Fruit fly (Drosophila melanogaster) whole organism, embryonic: ENCODE data around the gene Drsl2.

Experiments
- ATbp ChIP-seq: fragments of 200-800 bp; sonication (Bioruptor generic); optimal IDR thresholded peaks from 2 replicates; lab custom pipeline; 2017; ENCODE audit warnings: missing biosample characterization, mild to moderate bottlenecking, missing genetic modification characterization, missing genetic modification reagents
- Asciz ChIP-seq: fragments of 200-800 bp; sonication (Bioruptor generic); optimal IDR thresholded peaks from 2 replicates; lab custom pipeline; 2017; ENCODE audit warnings: missing biosample characterization, mild to moderate bottlenecking, missing genetic modification characterization, missing genetic modification reagents
- Atf3 ChIP-seq: fragments of 200-800 bp; sonication (Bioruptor generic); optimal IDR thresholded peaks from 3 replicates; lab custom pipeline; 2016; ENCODE audit warnings: missing biosample characterization, missing genetic modification characterization
- BEAF-32 ChIP-seq: fragments of 200-800 bp; sonication (Bioruptor generic); optimal IDR thresholded peaks from 3 replicates; lab custom pipeline; 2017; ENCODE audit warnings: missing biosample characterization, missing genetic modification characterization, mild to moderate bottlenecking, moderate library complexity, missing genetic modification reagents
- CG10979 ChIP-seq: fragments of 200-800 bp; sonication (Bioruptor generic); optimal IDR thresholded peaks from 2 replicates; lab custom pipeline; 2018; ENCODE audit warnings: missing biosample characterization, mild to moderate bottlenecking, missing genetic modification characterization, moderate library complexity
- CG11093 ChIP-seq: fragments of 200-800 bp; sonication (Bioruptor generic); IDR thresholded peaks from 3 replicates; pipeline ENCODE4 v1.3.6; 2022; ENCODE audit warnings: missing biosample characterization, missing genetic modification characterization
- CG12155 ChIP-seq: fragments of 200-800 bp; sonication (Bioruptor generic); optimal IDR thresholded peaks from 3 replicates; lab custom pipeline; 2016; ENCODE audit warnings: missing biosample characterization, missing genetic modification characterization
- CG13123 ChIP-seq: fragments of 200-800 bp; sonication (Bioruptor generic); optimal IDR thresholded peaks from 2 replicates; lab custom pipeline; 2016; ENCODE audit warnings: missing biosample characterization, missing genetic modification characterization
- CG15269 ChIP-seq: fragments of 200-800 bp; sonication (Bioruptor generic); optimal IDR thresholded peaks from 2 replicates; lab custom pipeline; 2018; ENCODE audit warnings: missing biosample characterization, mild to moderate bottlenecking, missing genetic modification characterization, moderate library complexity
- CG17328 ChIP-seq: fragments of 200-800 bp; sonication (Bioruptor generic); IDR thresholded peaks from 2 replicates; pipeline ENCODE4 v1.3.6; 2022; ENCODE audit warnings: missing biosample characterization, missing genetic modification characterization
- CG17612 ChIP-seq: fragments of 200-800 bp; sonication (Bioruptor generic); IDR thresholded peaks from 2 replicates; pipeline ENCODE4 v1.3.6; 2022; ENCODE audit warnings: missing biosample characterization, missing genetic modification characterization
- CG1792 ChIP-seq: fragments of 200-800 bp; sonication (Bioruptor generic); optimal IDR thresholded peaks from 2 replicates; lab custom pipeline; 2016; ENCODE audit warnings: missing biosample characterization, missing genetic modification characterization
- CG3847 ChIP-seq: fragments of 200-800 bp; sonication (Bioruptor generic); IDR thresholded peaks from 2 replicates; pipeline ENCODE4 v1.3.6; 2022; ENCODE audit warnings: missing biosample characterization, missing genetic modification characterization
- CG6654 ChIP-seq: fragments of 200-800 bp; sonication (Bioruptor generic); optimal IDR thresholded peaks from 2 replicates; lab custom pipeline; 2017; ENCODE audit warnings: missing biosample characterization, mild to moderate bottlenecking, missing genetic modification characterization
- CG6765 ChIP-seq: fragments of 200-800 bp; sonication (Bioruptor generic); optimal IDR thresholded peaks from 3 replicates; lab custom pipeline; 2017; ENCODE audit warnings: missing biosample characterization, mild to moderate bottlenecking, missing genetic modification characterization
- CG7556 ChIP-seq: fragments of 200-800 bp; sonication (Bioruptor generic); optimal IDR thresholded peaks from 2 replicates; lab custom pipeline; 2017; ENCODE audit warnings: missing biosample characterization, mild to moderate bottlenecking, missing genetic modification characterization
- CG7839 ChIP-seq: fragments of 200-800 bp; sonication (Bioruptor generic); optimal IDR thresholded peaks from 3 replicates; lab custom pipeline; 2018; ENCODE audit warnings: missing biosample characterization, mild to moderate bottlenecking, missing genetic modification characterization, moderate library complexity
- Doc3 ChIP-seq: fragments of 200-800 bp; sonication (Bioruptor generic); IDR thresholded peaks from 3 replicates; pipeline ENCODE4 v1.3.6; 2022; ENCODE audit warnings: missing biosample characterization, missing genetic modification characterization; ENCODE audit not compliant: partially characterized antibody
- Ets97D ChIP-seq: fragments of 200-800 bp; sonication (Bioruptor generic); optimal IDR thresholded peaks from 3 replicates; lab custom pipeline; 2016; ENCODE audit warnings: missing biosample characterization, missing genetic modification characterization
- Fer1 ChIP-seq: fragments of 200-800 bp; sonication (Bioruptor generic); optimal IDR thresholded peaks from 2 replicates; lab custom pipeline; 2017; ENCODE audit warnings: missing biosample characterization, mild to moderate bottlenecking, missing genetic modification characterization
- Fer3 ChIP-seq: fragments of 200-800 bp; sonication (Bioruptor generic); optimal IDR thresholded peaks from 2 replicates; lab custom pipeline; 2018; ENCODE audit warnings: missing biosample characterization, mild to moderate bottlenecking, missing genetic modification characterization, moderate library complexity
- Hr78 ChIP-seq, 2 experiments: fragments of 200-800 bp in 1 of 2; fragments of >200 bp in 1 of 2; sonication (Bioruptor generic) in 1 of 2; optimal IDR thresholded peaks; 2 replicates each; lab custom pipeline; 2017 to 2019; ENCODE audit warnings: missing biosample characterization in 2 of 2, missing genetic modification characterization in 2 of 2, mild to moderate bottlenecking in 1 of 2, moderate library complexity in 1 of 2
- MTF-1 ChIP-seq: fragments of 200-800 bp; sonication (Bioruptor generic); optimal IDR thresholded peaks from 2 replicates; lab custom pipeline; 2018; ENCODE audit warnings: missing biosample characterization, mild to moderate bottlenecking, missing genetic modification characterization, borderline replicate concordance
- Med ChIP-seq: fragments of 200-800 bp; sonication (Bioruptor generic); peaks from one replicate; lab custom pipeline; 2016; ENCODE audit warnings: missing biosample characterization, missing genetic modification characterization, mild to moderate bottlenecking, inconsistent platforms, moderate library complexity
- Taf1 ChIP-seq: fragments of 200-800 bp; sonication (Bioruptor generic); IDR thresholded peaks from 2 replicates; pipeline ENCODE4 v1.3.6; 2022; ENCODE audit warnings: missing biosample characterization, missing genetic modification characterization
- bigmax ChIP-seq: fragments of 200-800 bp; sonication (Bioruptor generic); optimal IDR thresholded peaks from 2 replicates; lab custom pipeline; 2018; ENCODE audit warnings: missing biosample characterization, mild to moderate bottlenecking, missing genetic modification characterization
- cas ChIP-seq: fragments of 200-800 bp; sonication (Bioruptor generic); IDR thresholded peaks from 2 replicates; pipeline ENCODE4 v1.3.6; 2022; ENCODE audit warnings: missing biosample characterization, missing genetic modification characterization
- corto ChIP-seq: fragments of 200-800 bp; sonication (Bioruptor generic); optimal IDR thresholded peaks from 2 replicates; lab custom pipeline; 2016; ENCODE audit warnings: missing biosample characterization, mild to moderate bottlenecking, missing genetic modification characterization, moderate library complexity
- crc ChIP-seq: fragments of 200-800 bp; sonication (Bioruptor generic); optimal IDR thresholded peaks from 2 replicates; lab custom pipeline; 2016; ENCODE audit warnings: missing biosample characterization, missing genetic modification characterization
- dpn ChIP-seq, 2 experiments: fragments of 200-800 bp; sonication (Bioruptor generic); optimal IDR thresholded peaks; 3 replicates each; lab custom pipeline; 2016; ENCODE audit warnings: missing biosample characterization in 2 of 2, missing genetic modification characterization in 2 of 2
- exex ChIP-seq: fragments of 200-800 bp; sonication (Bioruptor generic); optimal IDR thresholded peaks from 4 replicates; lab custom pipeline; 2018; ENCODE audit warnings: missing biosample characterization, mild to moderate bottlenecking, missing genetic modification characterization, moderate library complexity
- gfzf ChIP-seq: fragments of 200-800 bp; sonication (Bioruptor generic); optimal IDR thresholded peaks from 2 replicates; lab custom pipeline; 2016; ENCODE audit warnings: missing biosample characterization, mild to moderate bottlenecking, missing genetic modification characterization, moderate library complexity
- grn ChIP-seq: fragments of 200-800 bp; sonication (Bioruptor generic); optimal IDR thresholded peaks from 3 replicates; lab custom pipeline; 2017; ENCODE audit warnings: missing biosample characterization, missing genetic modification characterization
- ind ChIP-seq: fragments of 200-800 bp; sonication (Bioruptor generic); optimal IDR thresholded peaks from 3 replicates; lab custom pipeline; 2016; ENCODE audit warnings: missing biosample characterization, missing genetic modification characterization
- jigr1 ChIP-seq: fragments of 200-800 bp; sonication (Bioruptor generic); IDR thresholded peaks from 3 replicates; pipeline ENCODE4 v1.3.6; 2022; ENCODE audit warnings: missing biosample characterization, missing genetic modification characterization
- klu ChIP-seq: fragments of 200-800 bp; sonication (Bioruptor generic); IDR thresholded peaks from 2 replicates; pipeline ENCODE4 v1.3.6; 2022; ENCODE audit warnings: missing biosample characterization, missing genetic modification characterization
- nau ChIP-seq: fragments of 200-800 bp; sonication (Bioruptor generic); optimal IDR thresholded peaks from 3 replicates; lab custom pipeline; 2017; ENCODE audit warnings: missing biosample characterization, mild to moderate bottlenecking, missing genetic modification characterization, missing genetic modification reagents
- pb ChIP-seq: fragments of 200-800 bp; sonication (Bioruptor generic); optimal IDR thresholded peaks from 3 replicates; lab custom pipeline; 2016; ENCODE audit warnings: missing biosample characterization, missing genetic modification characterization
- pfk ChIP-seq: fragments of 200-800 bp; sonication (Bioruptor generic); optimal IDR thresholded peaks from 2 replicates; lab custom pipeline; 2018; ENCODE audit warnings: missing biosample characterization, mild to moderate bottlenecking, missing genetic modification characterization, moderate library complexity
- psq ChIP-seq: fragments of 200-800 bp; sonication (Bioruptor generic); optimal IDR thresholded peaks from 2 replicates; lab custom pipeline; 2017; ENCODE audit warnings: missing biosample characterization, missing genetic modification characterization
- repo ChIP-seq: fragments of 200-800 bp; sonication (Bioruptor generic); optimal IDR thresholded peaks from 2 replicates; lab custom pipeline; 2016; ENCODE audit warnings: missing biosample characterization, missing genetic modification characterization
- rib ChIP-seq: fragments of 200-800 bp; sonication (Bioruptor generic); IDR thresholded peaks from 2 replicates; pipeline ENCODE4 v1.3.6; 2022; ENCODE audit warnings: missing biosample characterization, missing genetic modification characterization
- row ChIP-seq: fragments of 200-800 bp; sonication (Bioruptor generic); IDR thresholded peaks from 3 replicates; pipeline ENCODE4 v1.3.6; 2022; ENCODE audit warnings: missing biosample characterization, missing genetic modification characterization
- schlank ChIP-seq: fragments of 200-800 bp; sonication (Bioruptor generic); optimal IDR thresholded peaks from 2 replicates; lab custom pipeline; 2018; ENCODE audit warnings: missing biosample characterization, mild to moderate bottlenecking, missing genetic modification characterization
- sens-2 ChIP-seq: fragments of 200-800 bp; sonication (Bioruptor generic); IDR thresholded peaks from 2 replicates; pipeline ENCODE4 v1.3.6; 2022; ENCODE audit warnings: missing biosample characterization, missing genetic modification characterization
- slbo ChIP-seq: fragments of 200-800 bp; sonication (Bioruptor generic); IDR thresholded peaks from 2 replicates; pipeline ENCODE4 v1.3.6; 2022; ENCODE audit warnings: missing biosample characterization, missing genetic modification characterization
- sr ChIP-seq: fragments of 200-800 bp; sonication (Bioruptor generic); IDR thresholded peaks from 3 replicates; pipeline ENCODE4 v1.3.6; 2022; ENCODE audit warnings: missing biosample characterization, missing genetic modification characterization
- stwl ChIP-seq: fragments of 200-800 bp; sonication (Bioruptor generic); optimal IDR thresholded peaks from 3 replicates; lab custom pipeline; 2018; ENCODE audit warnings: missing biosample characterization, mild to moderate bottlenecking, missing genetic modification characterization, moderate library complexity
- vvl ChIP-seq: fragments of 200-800 bp; sonication (Bioruptor generic); IDR thresholded peaks from 2 replicates; pipeline ENCODE4 v1.3.6; 2022; ENCODE audit warnings: missing biosample characterization, missing genetic modification characterization
- zf30C ChIP-seq: fragments of 200-800 bp; sonication (Bioruptor generic); optimal IDR thresholded peaks from 3 replicates; lab custom pipeline; 2018; ENCODE audit warnings: missing biosample characterization, mild to moderate bottlenecking, missing genetic modification characterization

Gene Drsl2

DNA sequence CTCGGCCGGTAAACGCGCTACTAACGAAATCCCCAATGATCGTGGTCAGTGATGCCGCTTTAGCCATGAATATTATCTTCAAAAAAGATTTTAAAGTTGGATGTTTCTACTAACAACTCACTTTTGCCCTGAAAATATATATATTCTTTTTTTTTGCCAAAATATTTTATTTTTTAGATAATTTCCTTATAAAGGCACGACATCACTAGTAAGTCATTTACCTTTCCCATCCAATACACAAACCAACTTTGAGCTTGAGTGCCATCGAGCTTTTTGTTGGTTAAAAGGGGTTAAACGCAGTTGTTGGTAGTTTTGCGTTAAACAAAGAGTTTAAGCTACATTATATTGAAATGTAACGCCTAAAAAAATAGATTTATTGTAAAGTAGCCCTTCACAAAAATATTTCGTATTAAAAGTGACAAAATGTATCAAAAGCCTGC lies 11.0 kb upstream of the Drsl2 start, which contains the start of gene CG14968 (continued):
- TF ChIP-seq rib (GFP tag; lab: Robert Waterston, UW) (peak; percentile 94), CG15269 (tag; lab: Kevin White, UChicago) (peak; percentile 97), CG7839 (tag; lab: Kevin White, UChicago) (peak; percentile 95), MTF-1 (GFP tag; lab: Kevin White, UChicago) (peak; percentile 88), klu (GFP tag; lab: Robert Waterston, UW) (peak; percentile 90), CG1792 (GFP tag; lab: Kevin White, UChicago) (peak; percentile 76), dpn (GFP tag; optimal IDR thresholded peaks at IDR 0.05; lab: Kevin White, UChicago) (peak; percentile 87 to 94), Hr78 (GFP tag; optimal IDR thresholded peaks at IDR 0.05; lab: Kevin White, UChicago) (peak in 1 of 2 experiments; percentile 78), gfzf (GFP tag; lab: Kevin White, UChicago) (peak; percentile 33), vvl (GFP tag; lab: Robert Waterston, UW) (peak; percentile 99), pfk (GFP tag; lab: Kevin White, UChicago) (no peak), slbo (GFP tag; lab: Robert Waterston, UW) (peak; percentile 98), CG17612 (peak; percentile 87), Fer3 (peak; percentile 97), crc (GFP tag; lab: Kevin White, UChicago) (peak; percentile 52), Asciz (GFP tag; lab: Kevin White, UChicago) (peak; percentile 88), Taf1 (GFP tag; lab: Robert Waterston, UW) (peak; percentile 91), CG7556 (GFP tag; lab: Kevin White, UChicago) (peak; percentile 86), CG3847 (peak; percentile 98), CG6765 (GFP tag; lab: Kevin White, UChicago) (peak; percentile 93), cas (peak; percentile 90), jigr1 (GFP tag; lab: Robert Waterston, UW) (peak; percentile 85), repo (GFP tag; lab: Kevin White, UChicago) (peak; percentile 76), sr (peak; percentile 78), Fer1 (GFP tag; lab: Kevin White, UChicago) (peak; percentile 95), stwl (no peak), grn (peak; percentile 51), psq (GFP tag; lab: Kevin White, UChicago) (peak; percentile 76), Ets97D (GFP tag; lab: Kevin White, UChicago) (peak; percentile 29), pb (GFP tag; lab: Kevin White, UChicago) (peak; percentile 37), CG6654 (GFP tag; lab: Kevin White, UChicago) (peak; percentile 74), CG10979 (tag; lab: Kevin White, UChicago) (peak; percentile 88), Med (peak; percentile 96), CG11093 (GFP tag; lab: Robert Waterston, UW) (peak; percentile 66; the same call in 2 of the 3 replicates), ind (peak; percentile 94), schlank (peak; percentile 70), zf30C (GFP tag; lab: Kevin White, UChicago) (no peak), CG17328 (GFP tag; lab: Robert Waterston, UW) (peak; percentile 96), bigmax (peak; percentile 74), CG12155 (peak; percentile 90), sens-2 (GFP tag; lab: Robert Waterston, UW) (peak; percentile 94), corto (GFP tag; lab: Kevin White, UChicago) (peak; percentile 91), CG13123 (GFP tag; lab: Kevin White, UChicago) (peak; percentile 85), nau (peak; percentile 85), BEAF-32 (GFP tag; lab: Kevin White, UChicago) (no peak), Atf3 (GFP tag; lab: Kevin White, UChicago) (peak; percentile 37), Doc3 (GFP tag; lab: Robert Waterston, UW) (no peak), row (GFP tag; lab: Robert Waterston, UW) (peak; percentile 96), exex (peak; percentile 73), ATbp (GFP tag; lab: Kevin White, UChicago) (peak; percentile 89)
